Fruit fly (Drosophila melanogaster) whole organism, adult: ENCODE data around the gene Diedel.

Experiments used
- CG11617 ChIP-seq: fragments of 200-800 bp; sonication (Bioruptor generic); optimal IDR thresholded peaks from 2 replicates; lab custom pipeline; 2017; ENCODE audit warnings: mild to moderate bottlenecking, missing biosample characterization, missing genetic modification reagents, missing genetic modification characterization
- CG12768 ChIP-seq: fragments of 200-800 bp; sonication (Bioruptor generic); optimal IDR thresholded peaks from 2 replicates; lab custom pipeline; 2017; ENCODE audit warnings: missing biosample characterization, missing genetic modification characterization, mild to moderate bottlenecking, moderate library complexity, missing genetic modification reagents
- CG14711 ChIP-seq: fragments of 200-800 bp; sonication (Bioruptor generic); optimal IDR thresholded peaks from 2 replicates; lab custom pipeline; 2018; ENCODE audit warnings: missing biosample characterization, mild to moderate bottlenecking, missing genetic modification characterization, moderate library complexity
- CG1620 ChIP-seq: fragments of 200-800 bp; sonication (Bioruptor generic); optimal IDR thresholded peaks from 2 replicates; lab custom pipeline; 2016; ENCODE audit warnings: missing biosample characterization, missing genetic modification characterization
- CG33017 ChIP-seq: fragments of 200-800 bp; sonication (Bioruptor generic); optimal IDR thresholded peaks from 2 replicates; lab custom pipeline; 2018; ENCODE audit warnings: missing biosample characterization, mild to moderate bottlenecking, missing genetic modification characterization, moderate library complexity
- CG5204 ChIP-seq: fragments of 200-800 bp; sonication (Bioruptor generic); optimal IDR thresholded peaks from 2 replicates; lab custom pipeline; 2016; ENCODE audit warnings: missing biosample characterization, missing genetic modification characterization
- CG7045 ChIP-seq: fragments of 200-800 bp; sonication (Bioruptor generic); optimal IDR thresholded peaks from 2 replicates; lab custom pipeline; 2017; ENCODE audit warnings: missing biosample characterization, mild to moderate bottlenecking, missing genetic modification characterization
- CG7101 ChIP-seq: fragments of 200-800 bp; sonication (Bioruptor generic); optimal IDR thresholded peaks from 2 replicates; lab custom pipeline; 2018; ENCODE audit warnings: missing biosample characterization, mild to moderate bottlenecking, missing genetic modification characterization, moderate library complexity
- Clk ChIP-seq: fragments of 200-800 bp; sonication (Bioruptor generic); optimal IDR thresholded peaks from 2 replicates; lab custom pipeline; 2017; ENCODE audit warnings: missing biosample characterization, missing genetic modification characterization
- Crg-1 ChIP-seq: fragments of 200-800 bp; sonication (Bioruptor generic); optimal IDR thresholded peaks from 2 replicates; lab custom pipeline; 2016; ENCODE audit warnings: missing biosample characterization, missing genetic modification characterization
- Hr96 ChIP-seq: fragments of 200-800 bp; sonication (Bioruptor generic); optimal IDR thresholded peaks from 2 replicates; lab custom pipeline; 2016; ENCODE audit warnings: missing biosample characterization, missing genetic modification characterization
- Mnt ChIP-seq: fragments of 200-800 bp; sonication (Bioruptor generic); optimal IDR thresholded peaks from 2 replicates; lab custom pipeline; 2016; ENCODE audit warnings: missing biosample characterization, mild to moderate bottlenecking, missing genetic modification characterization
- bab1 ChIP-seq: fragments of 200-800 bp; sonication (Bioruptor generic); optimal IDR thresholded peaks from 3 replicates; lab custom pipeline; 2019; ENCODE audit warnings: missing biosample characterization, mild to moderate bottlenecking, missing genetic modification characterization, moderate library complexity
- cic ChIP-seq: fragments of 200-800 bp; sonication (Bioruptor generic); optimal IDR thresholded peaks from 2 replicates; lab custom pipeline; 2017; ENCODE audit warnings: missing biosample characterization, mild to moderate bottlenecking, missing genetic modification characterization, moderate library complexity
- cnc ChIP-seq, 2 experiments: fragments of >200 bp; optimal IDR thresholded peaks; 2 replicates each; lab custom pipeline; 2017
- kay ChIP-seq: fragments of 200-800 bp; sonication (Bioruptor generic); peaks from one replicate; lab custom pipeline; 2016; ENCODE audit warnings: missing biosample characterization, missing genetic modification characterization, borderline replicate concordance
- ovo ChIP-seq: fragments of 200-800 bp; sonication (Bioruptor generic); optimal IDR thresholded peaks from 2 replicates; lab custom pipeline; 2016; ENCODE audit warnings: missing biosample characterization, missing genetic modification characterization
- pad ChIP-seq: fragments of 200-800 bp; sonication (Bioruptor generic); optimal IDR thresholded peaks from 3 replicates; lab custom pipeline; 2017; ENCODE audit warnings: missing biosample characterization, missing genetic modification characterization, mild to moderate bottlenecking, moderate library complexity, missing genetic modification reagents
- tj ChIP-seq: fragments of 200-800 bp; sonication (Bioruptor generic); optimal IDR thresholded peaks from 3 replicates; lab custom pipeline; 2017; ENCODE audit warnings: missing biosample characterization, mild to moderate bottlenecking, missing genetic modification characterization, moderate library complexity
- toe ChIP-seq: fragments of 200-800 bp; sonication (Bioruptor generic); optimal IDR thresholded peaks from 2 replicates; lab custom pipeline; 2016; ENCODE audit warnings: missing biosample characterization, missing genetic modification characterization

Gene Diedel

dm6 chr3R:29493242-29493944 is at the start of gene Diedel, which contains the start of gene CG2310:
Gene Diedel (plus strand): TSS chr3R:29493852.
Gene CG2310 (minus strand): TSS chr3R:29493518.
- TF ChIP-seq ovo (GFP tag; lab: Kevin White, UChicago), result no peak
- TF ChIP-seq bab1 (GFP tag; lab: Kevin White, UChicago), result peak; percentile 12
- no peak for TF ChIP-seq CG5204 (GFP tag; lab: Kevin White, UChicago)
- peak; percentile 86 for TF ChIP-seq Mnt (GFP tag; lab: Kevin White, UChicago)
- no peak for TF ChIP-seq CG33017
- peak; percentile 44 for TF ChIP-seq tj (GFP tag; lab: Kevin White, UChicago)
- no peak for TF ChIP-seq Clk (GFP tag; lab: Kevin White, UChicago)
- TF ChIP-seq CG11617 (GFP tag; lab: Kevin White, UChicago), result peak; percentile 70
- TF ChIP-seq CG7101 (tag; lab: Kevin White, UChicago), result no peak
- TF ChIP-seq cic (GFP tag; lab: Kevin White, UChicago), result no peak
- TF ChIP-seq kay, result no peak

DNA sequence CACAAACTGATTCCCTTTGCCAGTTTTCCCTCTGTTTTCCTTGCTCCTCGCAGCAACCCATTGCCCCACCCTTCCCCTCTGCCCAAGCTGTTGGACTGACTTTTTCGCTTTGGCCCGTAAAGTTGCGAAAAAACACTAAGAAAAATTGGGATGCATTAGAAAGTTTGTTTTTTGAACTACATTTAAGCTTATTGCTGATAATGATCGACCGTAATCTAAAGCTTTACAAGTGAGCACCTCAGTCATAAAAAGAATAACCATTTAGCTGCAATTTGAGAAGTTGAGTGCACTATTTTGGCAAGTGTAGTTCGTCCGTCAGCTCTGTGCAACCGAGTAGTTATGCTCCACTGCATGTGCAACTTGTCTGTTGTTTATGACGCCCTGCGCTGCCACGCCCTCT is 43.3 kb upstream of the Diedel start:
- no peak for TF ChIP-seq CG12768 (GFP tag; lab: Kevin White, UChicago)

DNA sequence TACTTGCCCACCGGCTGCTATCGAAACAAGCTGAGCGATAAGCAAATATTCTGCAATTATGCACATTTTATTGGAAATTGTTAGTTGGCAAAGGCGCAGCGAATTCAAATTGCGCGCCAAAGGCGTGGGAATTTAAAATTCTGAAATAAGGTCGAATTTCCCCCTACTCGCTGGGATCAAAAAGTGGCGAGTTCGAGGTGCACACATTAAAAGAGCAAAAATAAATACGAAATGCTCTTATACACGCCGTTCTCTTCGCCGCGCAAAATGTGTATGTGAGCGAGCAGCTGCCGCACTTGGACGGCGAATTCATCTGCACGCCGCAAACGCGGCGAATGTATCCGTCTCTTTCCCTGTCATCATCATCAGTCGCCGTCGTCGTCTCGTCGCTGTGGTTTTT is 36.4 kb upstream of the Diedel start:
- TF ChIP-seq CG1620 (GFP tag; lab: Kevin White, UChicago) (no peak), CG11617 (GFP tag; lab: Kevin White, UChicago) (no peak), CG12768 (GFP tag; lab: Kevin White, UChicago) (no peak), CG5204 (GFP tag; lab: Kevin White, UChicago) (no peak), CG7045 (no peak), Mnt (GFP tag; lab: Kevin White, UChicago) (no peak), CG14711 (tag; lab: Kevin White, UChicago) (no peak), toe (GFP tag; lab: Kevin White, UChicago) (no peak)

dm6 chr3R:29457779-29458382 is 35.8 kb upstream of the Diedel start:
- no peak for TF ChIP-seq Clk (GFP tag; lab: Kevin White, UChicago)
- TF ChIP-seq CG7045, result no peak
- TF ChIP-seq CG11617 (GFP tag; lab: Kevin White, UChicago), result no peak
- TF ChIP-seq cic (GFP tag; lab: Kevin White, UChicago), result no peak
- TF ChIP-seq Crg-1 (GFP tag; lab: Kevin White, UChicago), result no peak

dm6 chr3R:29458689-29459136 is 34.9 kb upstream of the Diedel start:
- TF ChIP-seq Crg-1 (GFP tag; lab: Kevin White, UChicago) (no peak), Hr96 (GFP tag; lab: Kevin White, UChicago) (no peak), CG7045 (no peak), Mnt (GFP tag; lab: Kevin White, UChicago) (no peak), CG1620 (GFP tag; lab: Kevin White, UChicago) (no peak), pad (no peak), CG11617 (GFP tag; lab: Kevin White, UChicago) (no peak), bab1 (GFP tag; lab: Kevin White, UChicago) (no peak), CG14711 (tag; lab: Kevin White, UChicago) (no peak), CG33017 (no peak), ovo (GFP tag; lab: Kevin White, UChicago) (no peak), CG12768 (GFP tag; lab: Kevin White, UChicago) (no peak)

DNA sequence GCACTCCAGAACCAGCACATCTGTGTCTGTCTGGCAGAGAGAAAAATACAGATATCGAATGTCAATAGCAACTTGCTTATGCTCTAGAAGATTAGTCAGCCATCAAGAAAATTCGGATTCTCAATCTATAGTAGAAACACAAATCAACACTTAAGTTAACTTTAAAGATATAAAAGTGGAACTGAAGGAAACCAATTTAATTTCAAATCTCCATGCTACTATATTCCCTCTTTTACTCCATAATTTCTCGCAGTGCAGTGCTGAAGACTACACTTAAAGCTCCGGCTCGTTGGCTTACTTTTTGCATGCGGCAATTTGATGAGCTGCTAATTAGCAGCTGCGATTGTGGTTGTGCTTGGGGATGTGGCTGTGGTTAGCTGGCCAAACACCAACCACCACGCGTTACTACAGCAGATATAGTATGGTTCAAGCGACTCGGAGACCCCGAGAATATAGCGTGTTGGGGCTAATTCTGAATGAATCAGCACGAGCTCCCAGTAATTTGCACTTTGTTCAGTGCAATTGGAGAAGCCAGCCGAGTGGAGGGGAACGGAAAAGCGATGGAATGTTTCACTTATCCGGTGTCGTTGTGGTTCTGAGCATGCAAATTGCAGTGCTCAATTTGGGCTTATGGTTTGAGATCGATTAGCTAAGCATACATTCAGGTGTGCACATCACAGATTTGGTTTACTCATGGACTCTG is 33.3 kb upstream of the Diedel start:
- no peak for TF ChIP-seq CG7101 (tag; lab: Kevin White, UChicago)
- no peak for TF ChIP-seq Crg-1 (GFP tag; lab: Kevin White, UChicago)
- no peak for TF ChIP-seq cnc (optimal IDR thresholded peaks at IDR 0.05; lab: Kevin White, UChicago)
- TF ChIP-seq Hr96 (GFP tag; lab: Kevin White, UChicago), result no peak
- TF ChIP-seq CG11617 (GFP tag; lab: Kevin White, UChicago), result no peak
- peak; percentile 59 for TF ChIP-seq tj (GFP tag; lab: Kevin White, UChicago)
- TF ChIP-seq Mnt (GFP tag; lab: Kevin White, UChicago), result no peak
- TF ChIP-seq kay, result peak; percentile 5
- TF ChIP-seq CG1620 (GFP tag; lab: Kevin White, UChicago), result no peak
- TF ChIP-seq ovo (GFP tag; lab: Kevin White, UChicago), result no peak
- TF ChIP-seq CG33017, result no peak
- no peak for TF ChIP-seq toe (GFP tag; lab: Kevin White, UChicago)
- TF ChIP-seq CG12768 (GFP tag; lab: Kevin White, UChicago), result peak; percentile 44
- no peak for TF ChIP-seq cic (GFP tag; lab: Kevin White, UChicago)
- no peak for TF ChIP-seq pad
- no peak for TF ChIP-seq CG5204 (GFP tag; lab: Kevin White, UChicago)
- TF ChIP-seq Clk (GFP tag; lab: Kevin White, UChicago), result no peak
- peak; percentile 30 for TF ChIP-seq bab1 (GFP tag; lab: Kevin White, UChicago)
- no peak for TF ChIP-seq CG14711 (tag; lab: Kevin White, UChicago)
- TF ChIP-seq CG7045, result no peak
